Fruit fly (Drosophila melanogaster): ENCODE measurements around the gene CG44325.
A peak's percentile ranks its signal among the peaks of the same experiment; 100 is the strongest.

Gene CG44325

DNA sequence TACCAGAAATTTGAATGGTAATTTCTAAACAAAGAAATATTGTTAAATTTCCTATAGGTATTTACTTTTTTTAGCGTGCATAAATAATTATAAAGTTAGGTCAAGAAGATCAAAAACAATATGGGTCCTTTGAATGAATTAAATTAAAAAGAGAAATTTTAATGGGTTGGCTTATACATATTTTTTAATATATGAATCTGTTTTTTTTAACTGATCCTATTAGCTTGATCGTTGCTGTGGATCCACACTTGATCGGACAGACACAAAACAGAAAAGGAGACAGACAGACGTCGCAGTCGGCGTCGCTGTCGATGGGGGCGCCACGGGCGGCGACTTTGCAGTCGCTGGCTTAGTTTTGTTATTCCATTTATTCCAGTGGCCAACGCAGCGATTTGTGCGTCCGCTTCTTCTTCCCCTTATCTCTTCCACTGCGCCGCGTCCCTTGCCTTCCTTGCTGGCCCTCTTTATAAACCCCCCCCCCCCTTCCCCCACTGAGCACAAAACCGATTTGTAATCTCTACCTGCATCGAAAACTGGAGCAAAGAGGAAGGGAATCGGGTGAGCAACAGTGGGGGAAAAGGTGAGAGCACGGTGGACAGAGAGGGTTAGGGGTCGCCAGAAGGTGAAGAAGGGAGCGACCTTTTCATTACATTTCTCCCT, 30.4 kb downstream of the CG44325 start (continued):
- no peak for TF ChIP-seq HLHmδ (GFP tag; optimal IDR thresholded peaks at IDR 0.05)
- TF ChIP-seq Awh (GFP tag; IDR thresholded peaks at IDR 0.05): peak; percentile 31; the same call in 1 of the 2 replicates
- TF ChIP-seq Hey (tag; optimal IDR thresholded peaks at IDR 0.05): no peak
- TF ChIP-seq Blimp-1 (GFP tag; optimal IDR thresholded peaks at IDR 0.05): peak; percentile 72
- TF ChIP-seq CG5953 (GFP tag; IDR thresholded peaks at IDR 0.05): peak; percentile 50; the same call in 1 of the 2 replicates
- no peak for TF ChIP-seq unc-4 (GFP tag; IDR thresholded peaks at IDR 0.05; ENCODE audit: partially characterized antibody)
- no peak for TF ChIP-seq Dp (GFP tag; optimal IDR thresholded peaks at IDR 0.05)
- TF ChIP-seq CG2889 (GFP tag; IDR thresholded peaks at IDR 0.05): no peak
- peak; percentile 49; the same call in 1 of the 2 replicates for TF ChIP-seq chm (GFP tag; IDR thresholded peaks at IDR 0.05)
- peak; percentile 47 for TF ChIP-seq CG32772 (GFP tag; IDR thresholded peaks at IDR 0.05)
- no peak; the same call in 2 of the 3 replicates for TF ChIP-seq zfh1 (GFP tag; IDR thresholded peaks at IDR 0.05)
- no peak for TF ChIP-seq cwo (GFP tag; optimal IDR thresholded peaks at IDR 0.05)
- no peak for TF ChIP-seq CG7987 (GFP tag; optimal IDR thresholded peaks at IDR 0.05)
- no peak for TF ChIP-seq kay (GFP tag; optimal IDR thresholded peaks at IDR 0.05)
- 0 out of 2 replicates have a peak, but pooled peaks have one; percentile 28 for TF ChIP-seq CG4360 (GFP tag; IDR thresholded peaks at IDR 0.05)
- peak; percentile 31 for TF ChIP-seq CG4820 (GFP tag; optimal IDR thresholded peaks at IDR 0.05)
- TF ChIP-seq CG2120 (GFP tag; optimal IDR thresholded peaks at IDR 0.05): peak; percentile 20
- TF ChIP-seq CG17568 (GFP tag; optimal IDR thresholded peaks at IDR 0.05): peak; percentile 19
- peak; percentile 62 for TF ChIP-seq Xbp1 (GFP tag; optimal IDR thresholded peaks at IDR 0.05)
- TF ChIP-seq twi (tag; optimal IDR thresholded peaks at IDR 0.05): peak; percentile 62
- TF ChIP-seq Abd-B (GFP tag; optimal IDR thresholded peaks at IDR 0.05): peak; percentile 31
- peak; percentile 81 for TF ChIP-seq Med (GFP tag)
- TF ChIP-seq CG32767 (GFP tag; IDR thresholded peaks at IDR 0.05): peak; percentile 59; the same call in 1 of the 2 replicates
- no peak for TF ChIP-seq CG9876 (GFP tag; optimal IDR thresholded peaks at IDR 0.05)
- TF ChIP-seq pnt (GFP tag; optimal IDR thresholded peaks at IDR 0.05): no peak
- peak; percentile 98 for TF ChIP-seq pros (GFP tag; optimal IDR thresholded peaks at IDR 0.05)
- no peak for TF ChIP-seq HLH4C (GFP tag; IDR thresholded peaks at IDR 0.05; ENCODE audit: partially characterized antibody)
- no peak for TF ChIP-seq CG10321 (GFP tag; IDR thresholded peaks at IDR 0.05)
- TF ChIP-seq slp2 (GFP tag; optimal IDR thresholded peaks at IDR 0.05): no peak
- TF ChIP-seq trem (tag; optimal IDR thresholded peaks at IDR 0.05): peak; percentile 75
- TF ChIP-seq CG5245 (GFP tag; optimal IDR thresholded peaks at IDR 0.05): peak; percentile 49
- no peak for TF ChIP-seq klu (GFP tag; IDR thresholded peaks at IDR 0.05)
- no peak for TF ChIP-seq bowl (GFP tag; IDR thresholded peaks at IDR 0.05)
- TF ChIP-seq Eip74EF (GFP tag; optimal IDR thresholded peaks at IDR 0.05): peak in 1 of 2 experiments; percentile 66
- peak; percentile 53 for TF ChIP-seq ewg (GFP tag; optimal IDR thresholded peaks at IDR 0.05)
- TF ChIP-seq CG12942 (GFP tag; optimal IDR thresholded peaks at IDR 0.05): no peak
- TF ChIP-seq D19A (tag; optimal IDR thresholded peaks at IDR 0.05): peak; percentile 81
- TF ChIP-seq CG12744 (GFP tag; optimal IDR thresholded peaks at IDR 0.05): no peak
- TF ChIP-seq Opbp (GFP tag; IDR thresholded peaks at IDR 0.05; ENCODE audit: partially characterized antibody): no peak
- no peak for TF ChIP-seq cato (GFP tag; optimal IDR thresholded peaks at IDR 0.05; ENCODE audit: borderline replicate concordance)
- TF ChIP-seq CG7271 (tag; optimal IDR thresholded peaks at IDR 0.05): peak; percentile 3
- no peak for TF ChIP-seq insv (GFP tag; optimal IDR thresholded peaks at IDR 0.05)
- peak; percentile 29; the same call in 1 of the 2 replicates for TF ChIP-seq ranshi (GFP tag; IDR thresholded peaks at IDR 0.05)
- TF ChIP-seq sob (GFP tag; IDR thresholded peaks at IDR 0.05): no peak
- TF ChIP-seq pb (GFP tag; optimal IDR thresholded peaks at IDR 0.05): no peak
- 0 out of 2 replicates have a peak, but pooled peaks have one; percentile 5 for TF ChIP-seq H2.0 (GFP tag; IDR thresholded peaks at IDR 0.05)
- TF ChIP-seq Nf-YA (GFP tag; IDR thresholded peaks at IDR 0.05): no peak
- TF ChIP-seq lilli (GFP tag; optimal IDR thresholded peaks at IDR 0.05): peak; percentile 34
- peak; percentile 79 for TF ChIP-seq grau (tag; optimal IDR thresholded peaks at IDR 0.05)

Data from whole organism, embryonic.